Fruit fly (Drosophila melanogaster) whole organism, adult: ENCODE results near the gene Fum3.

Experiments used
- CG1620 ChIP-seq: fragments of 200-800 bp; sonication (Bioruptor generic); optimal IDR thresholded peaks from 2 replicates; lab custom pipeline; 2016; ENCODE audit warnings: missing biosample characterization, missing genetic modification characterization
- bab1 ChIP-seq: fragments of 200-800 bp; sonication (Bioruptor generic); optimal IDR thresholded peaks from 3 replicates; lab custom pipeline; 2019; ENCODE audit warnings: missing biosample characterization, mild to moderate bottlenecking, missing genetic modification characterization, moderate library complexity
- cic ChIP-seq: fragments of 200-800 bp; sonication (Bioruptor generic); optimal IDR thresholded peaks from 2 replicates; lab custom pipeline; 2017; ENCODE audit warnings: missing biosample characterization, mild to moderate bottlenecking, missing genetic modification characterization, moderate library complexity
- tj ChIP-seq: fragments of 200-800 bp; sonication (Bioruptor generic); optimal IDR thresholded peaks from 3 replicates; lab custom pipeline; 2017; ENCODE audit warnings: missing biosample characterization, mild to moderate bottlenecking, missing genetic modification characterization, moderate library complexity

DNA sequence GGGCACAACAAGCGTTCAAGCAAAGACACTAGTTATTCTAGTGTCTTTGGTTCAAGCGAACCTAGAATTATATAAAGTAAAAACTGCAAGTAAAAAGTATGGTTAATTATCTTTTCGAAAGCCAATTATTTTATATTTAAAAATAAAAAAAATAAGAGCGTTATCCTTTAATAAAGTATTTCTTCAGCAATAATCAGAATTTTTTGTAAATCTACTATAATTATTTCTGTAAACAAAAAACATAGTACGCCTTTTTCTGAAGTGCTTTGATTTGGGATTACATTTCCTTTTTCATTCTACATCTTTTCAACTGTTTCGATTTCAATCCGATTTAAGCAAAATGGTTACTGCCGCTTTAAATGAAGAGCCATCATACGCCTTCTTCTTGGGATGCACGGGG, 9.0 kb upstream of the Fum3 start, which contains the start of gene Vha16-2:
- TF ChIP-seq CG1620 (GFP tag; lab: Kevin White, UChicago) (no peak), tj (no peak), cic (GFP tag; lab: Kevin White, UChicago) (no peak), bab1 (GFP tag; lab: Kevin White, UChicago) (no peak)
